Fruit fly (Drosophila melanogaster) whole organism, embryonic: Measurements from ENCODE around the gene Hasp.

Experiments
- Bgb ChIP-seq: fragments of 200-800 bp; sonication (Bioruptor generic); IDR thresholded peaks from 2 replicates; pipeline ENCODE4 v1.3.6; 2022; ENCODE audit warnings: missing biosample characterization, missing genetic modification characterization; ENCODE audit not compliant: partially characterized antibody
- BtbVII ChIP-seq: fragments of 200-800 bp; sonication (Bioruptor generic); optimal IDR thresholded peaks from 3 replicates; lab custom pipeline; 2017; ENCODE audit warnings: missing biosample characterization, mild to moderate bottlenecking, missing genetic modification characterization
- C15 ChIP-seq: fragments of 200-800 bp; sonication (Bioruptor generic); IDR thresholded peaks from 3 replicates; pipeline ENCODE4 v1.3.6; 2022; ENCODE audit warnings: missing biosample characterization, missing genetic modification characterization
- CG10267 ChIP-seq: fragments of 200-800 bp; sonication (Bioruptor generic); optimal IDR thresholded peaks from 2 replicates; lab custom pipeline; 2018; ENCODE audit warnings: missing biosample characterization, mild to moderate bottlenecking, missing genetic modification characterization, moderate library complexity
- CG10979 ChIP-seq: fragments of 200-800 bp; sonication (Bioruptor generic); optimal IDR thresholded peaks from 2 replicates; lab custom pipeline; 2018; ENCODE audit warnings: missing biosample characterization, mild to moderate bottlenecking, missing genetic modification characterization, moderate library complexity
- CG12391 ChIP-seq: fragments of 200-800 bp; sonication (Bioruptor generic); optimal IDR thresholded peaks from 3 replicates; lab custom pipeline; 2018; ENCODE audit warnings: missing biosample characterization, mild to moderate bottlenecking, missing genetic modification characterization, moderate library complexity
- CG12744 ChIP-seq: fragments of 200-800 bp; sonication (Bioruptor generic); optimal IDR thresholded peaks from 2 replicates; lab custom pipeline; 2016; ENCODE audit warnings: missing biosample characterization, missing genetic modification characterization
- CG1647 ChIP-seq: fragments of 200-800 bp; sonication (Bioruptor generic); optimal IDR thresholded peaks from 3 replicates; lab custom pipeline; 2016; ENCODE audit warnings: missing biosample characterization, missing genetic modification characterization
- CG17829 ChIP-seq: fragments of 200-800 bp; optimal IDR thresholded peaks from 2 replicates; lab custom pipeline; 2019; ENCODE audit warnings: missing biosample characterization, mild to moderate bottlenecking, missing genetic modification characterization, moderate library complexity
- CG18619 ChIP-seq: fragments of 200-800 bp; sonication (Bioruptor generic); optimal IDR thresholded peaks from 3 replicates; lab custom pipeline; 2017; ENCODE audit warnings: missing biosample characterization, mild to moderate bottlenecking, missing genetic modification characterization
- CG2199 ChIP-seq: fragments of 200-800 bp; sonication (Bioruptor generic); IDR thresholded peaks from 3 replicates; pipeline ENCODE4 v1.3.6; 2022; ENCODE audit warnings: missing biosample characterization, missing genetic modification characterization
- CG34224 ChIP-seq: fragments of 200-800 bp; sonication (Bioruptor generic); IDR thresholded peaks from 3 replicates; pipeline ENCODE4 v1.3.6; 2022; ENCODE audit warnings: missing biosample characterization, missing genetic modification characterization; ENCODE audit not compliant: partially characterized antibody
- CG4282 ChIP-seq: fragments of 200-800 bp; sonication (Bioruptor generic); optimal IDR thresholded peaks from 2 replicates; lab custom pipeline; 2016; ENCODE audit warnings: missing biosample characterization, missing genetic modification characterization
- CG4707 ChIP-seq: fragments of 200-800 bp; sonication (Bioruptor generic); optimal IDR thresholded peaks from 2 replicates; lab custom pipeline; 2018; ENCODE audit warnings: missing biosample characterization, mild to moderate bottlenecking, missing genetic modification characterization, moderate library complexity
- CG6175 ChIP-seq: fragments of 200-800 bp; sonication (Bioruptor generic); IDR thresholded peaks from 3 replicates; pipeline ENCODE4 v1.3.6; 2022; ENCODE audit warnings: missing biosample characterization, missing genetic modification characterization
- CG6272 ChIP-seq: fragments of 200-800 bp; sonication (Bioruptor generic); IDR thresholded peaks from 2 replicates; pipeline ENCODE4 v1.3.6; 2022; ENCODE audit warnings: missing biosample characterization, missing genetic modification characterization
- CG6683 ChIP-seq: fragments of 200-800 bp; sonication (Bioruptor generic); optimal IDR thresholded peaks from 2 replicates; lab custom pipeline; 2017; ENCODE audit warnings: missing biosample characterization, mild to moderate bottlenecking, missing genetic modification characterization, missing genetic modification reagents
- CG6791 ChIP-seq: fragments of 200-800 bp; sonication (Bioruptor generic); IDR thresholded peaks from 3 replicates; pipeline ENCODE4 v1.3.6; 2022; ENCODE audit warnings: missing biosample characterization, missing genetic modification characterization; ENCODE audit not compliant: partially characterized antibody
- CG7928 ChIP-seq: fragments of 200-800 bp; sonication (Bioruptor generic); optimal IDR thresholded peaks from 2 replicates; lab custom pipeline; 2017; ENCODE audit warnings: missing biosample characterization, mild to moderate bottlenecking, missing genetic modification characterization
- Camta ChIP-seq: fragments of 200-800 bp; sonication (Bioruptor generic); optimal IDR thresholded peaks from 2 replicates; lab custom pipeline; 2016; ENCODE audit warnings: missing biosample characterization, missing genetic modification characterization
- Ets97D ChIP-seq: fragments of 200-800 bp; sonication (Bioruptor generic); optimal IDR thresholded peaks from 3 replicates; lab custom pipeline; 2016; ENCODE audit warnings: missing biosample characterization, missing genetic modification characterization
- Gug ChIP-seq: fragments of 200-800 bp; sonication (Bioruptor generic); IDR thresholded peaks from 4 replicates; pipeline ENCODE4 v1.3.6; 2022; ENCODE audit warnings: missing biosample characterization, missing genetic modification characterization
- Lhr ChIP-seq: fragments of 200-800 bp; sonication (Bioruptor generic); optimal IDR thresholded peaks from 3 replicates; lab custom pipeline; 2017; ENCODE audit warnings: mild to moderate bottlenecking, missing biosample characterization, missing genetic modification reagents, missing genetic modification characterization
- Mad ChIP-seq: fragments of 200-800 bp; sonication (Bioruptor generic); optimal IDR thresholded peaks from 2 replicates; lab custom pipeline; 2016; ENCODE audit warnings: missing biosample characterization, missing genetic modification characterization
- Nf-YA ChIP-seq: fragments of 200-800 bp; sonication (Bioruptor generic); IDR thresholded peaks from 2 replicates; pipeline ENCODE4 v1.3.6; 2022; ENCODE audit warnings: missing biosample characterization, missing genetic modification characterization
- Opbp ChIP-seq: fragments of 200-800 bp; sonication (Bioruptor generic); IDR thresholded peaks from 3 replicates; pipeline ENCODE4 v1.3.6; 2022; ENCODE audit warnings: missing biosample characterization, missing genetic modification characterization; ENCODE audit not compliant: partially characterized antibody
- PHDP ChIP-seq: fragments of 200-800 bp; sonication (Bioruptor generic); optimal IDR thresholded peaks from 3 replicates; lab custom pipeline; 2018; ENCODE audit warnings: missing biosample characterization, mild to moderate bottlenecking, missing genetic modification characterization, moderate library complexity
- Trl ChIP-seq, 3 experiments: fragments of >200 bp in 2 of 3; fragments of 200-800 bp in 1 of 3; sonication (Bioruptor generic) in 1 of 3; optimal IDR thresholded peaks; 2 replicates in 1 of 3; 3 replicates in 2 of 3; lab custom pipeline; 2016 to 2017; ENCODE audit warnings: missing biosample characterization in 1 of 3, missing genetic modification characterization in 1 of 3
- Xrp1 ChIP-seq: fragments of 200-800 bp; sonication (Bioruptor generic); IDR thresholded peaks from 2 replicates; pipeline ENCODE4 v1.3.6; 2022; ENCODE audit warnings: missing biosample characterization, missing genetic modification characterization
- al ChIP-seq: fragments of 200-800 bp; sonication (Bioruptor generic); IDR thresholded peaks from 2 replicates; pipeline ENCODE4 v1.3.6; 2022; ENCODE audit warnings: missing biosample characterization, missing genetic modification characterization
- bcd ChIP-seq: fragments of 200-800 bp; sonication (Bioruptor generic); optimal IDR thresholded peaks from 2 replicates; lab custom pipeline; 2017; ENCODE audit warnings: missing biosample characterization, mild to moderate bottlenecking, missing genetic modification characterization
- bigmax ChIP-seq: fragments of 200-800 bp; sonication (Bioruptor generic); optimal IDR thresholded peaks from 2 replicates; lab custom pipeline; 2018; ENCODE audit warnings: missing biosample characterization, mild to moderate bottlenecking, missing genetic modification characterization
- ci ChIP-seq: fragments of 200-800 bp; sonication (Bioruptor generic); IDR thresholded peaks from 3 replicates; pipeline ENCODE4 v1.3.6; 2022; ENCODE audit warnings: missing biosample characterization, missing genetic modification characterization
- corto ChIP-seq: fragments of 200-800 bp; sonication (Bioruptor generic); optimal IDR thresholded peaks from 2 replicates; lab custom pipeline; 2016; ENCODE audit warnings: missing biosample characterization, mild to moderate bottlenecking, missing genetic modification characterization, moderate library complexity
- crol ChIP-seq: fragments of 200-800 bp; sonication (Bioruptor generic); IDR thresholded peaks from 2 replicates; pipeline ENCODE4 v1.3.6; 2022; ENCODE audit warnings: missing biosample characterization, missing genetic modification characterization
- dmrt99B ChIP-seq: fragments of 200-800 bp; sonication (Bioruptor generic); optimal IDR thresholded peaks from 2 replicates; lab custom pipeline; 2018; ENCODE audit warnings: missing biosample characterization, mild to moderate bottlenecking, missing genetic modification characterization, moderate library complexity
- her ChIP-seq: fragments of 200-800 bp; sonication (Bioruptor generic); optimal IDR thresholded peaks from 2 replicates; lab custom pipeline; 2016; ENCODE audit warnings: missing biosample characterization, missing genetic modification characterization
- kah ChIP-seq: fragments of 200-800 bp; sonication (Bioruptor generic); optimal IDR thresholded peaks from 2 replicates; lab custom pipeline; 2018; ENCODE audit warnings: missing biosample characterization, mild to moderate bottlenecking, missing genetic modification characterization
- lab ChIP-seq: fragments of 200-800 bp; sonication (Bioruptor generic); optimal IDR thresholded peaks from 3 replicates; lab custom pipeline; 2017; ENCODE audit warnings: missing biosample characterization, missing genetic modification characterization, mild to moderate bottlenecking, moderate library complexity, missing genetic modification reagents
- nerfin-1 ChIP-seq: fragments of 200-800 bp; sonication (Bioruptor generic); optimal IDR thresholded peaks from 3 replicates; lab custom pipeline; 2019; ENCODE audit warnings: missing biosample characterization, mild to moderate bottlenecking, missing genetic modification characterization, moderate library complexity
- pan ChIP-seq, 4 experiments: fragments of >200 bp in 3 of 4; fragments of 200-800 bp in 1 of 4; sonication (Bioruptor generic) in 1 of 4; optimal IDR thresholded peaks in 3 of 4; IDR thresholded peaks in 1 of 4; 2 replicates each; pipeline versions ENCODE4 v1.3.6 to Lab custom; 2017 to 2022; ENCODE audit warnings: missing biosample characterization in 2 of 4, missing genetic modification characterization in 2 of 4, mixed read lengths in 1 of 4
- row ChIP-seq: fragments of 200-800 bp; sonication (Bioruptor generic); IDR thresholded peaks from 3 replicates; pipeline ENCODE4 v1.3.6; 2022; ENCODE audit warnings: missing biosample characterization, missing genetic modification characterization
- salm ChIP-seq: fragments of 200-800 bp; sonication (Bioruptor generic); optimal IDR thresholded peaks from 2 replicates; lab custom pipeline; 2018; ENCODE audit warnings: missing biosample characterization, mild to moderate bottlenecking, missing genetic modification characterization
- sd ChIP-seq: fragments of 200-800 bp; sonication (Bioruptor generic); optimal IDR thresholded peaks from 3 replicates; lab custom pipeline; 2018; ENCODE audit warnings: missing biosample characterization, mild to moderate bottlenecking, missing genetic modification characterization, moderate library complexity
- sima ChIP-seq: fragments of 200-800 bp; sonication (Bioruptor generic); optimal IDR thresholded peaks from 2 replicates; lab custom pipeline; 2016; ENCODE audit warnings: missing biosample characterization, missing genetic modification characterization
- slou ChIP-seq: fragments of 200-800 bp; sonication (Bioruptor generic); optimal IDR thresholded peaks from 3 replicates; lab custom pipeline; 2016; ENCODE audit warnings: missing biosample characterization, missing genetic modification characterization
- so ChIP-seq: fragments of 200-800 bp; sonication (Bioruptor generic); IDR thresholded peaks from 3 replicates; pipeline ENCODE4 v1.3.6; 2022; ENCODE audit warnings: missing biosample characterization, missing genetic modification characterization
- usp ChIP-seq: fragments of >200 bp; optimal IDR thresholded peaks from 2 replicates; lab custom pipeline; 2017; ENCODE audit warnings: missing biosample characterization, missing genetic modification characterization
- zen2 ChIP-seq: fragments of 200-800 bp; sonication (Bioruptor generic); IDR thresholded peaks from 3 replicates; pipeline ENCODE4 v1.3.6; 2022; ENCODE audit warnings: missing biosample characterization, missing genetic modification characterization; ENCODE audit not compliant: partially characterized antibody

Hasp gene

dm6 chr2L:19528308-19528707, 11.3 kb upstream of the Hasp start (continued):
- TF ChIP-seq Ets97D (GFP tag; lab: Kevin White, UChicago) (peak; percentile 84), Camta (GFP tag; lab: Kevin White, UChicago) (peak; percentile 92), Opbp (GFP tag; lab: Robert Waterston, UW) (no peak), Gug (peak; percentile 93), Lhr (GFP tag; lab: Kevin White, UChicago) (peak; percentile 25), CG10267 (peak; percentile 86), PHDP (peak; percentile 98), kah (peak; percentile 73), bcd (GFP tag; lab: Kevin White, UChicago) (peak; percentile 94), pan (optimal IDR thresholded peaks at IDR 0.05; lab: Kevin White, UChicago) (no peak), pan (GFP tag; optimal IDR thresholded peaks at IDR 0.05 in 1 of 2, IDR thresholded peaks at IDR 0.05 in 1 of 2) (peak in 1 of 2 experiments; percentile 98), row (GFP tag; lab: Robert Waterston, UW) (peak; percentile 98), CG2199 (GFP tag; lab: Robert Waterston, UW) (peak; percentile 80; the same call in 2 of the 3 replicates), her (GFP tag; lab: Kevin White, UChicago) (peak; percentile 95), Xrp1 (peak; percentile 92), CG34224 (GFP tag; lab: Robert Waterston, UW) (no peak), sd (tag; lab: Kevin White, UChicago) (peak; percentile 94), bigmax (GFP tag; lab: Kevin White, UChicago) (peak; percentile 62), lab (GFP tag; lab: Kevin White, UChicago) (peak; percentile 99), CG6791 (no peak), CG10979 (tag; lab: Kevin White, UChicago) (peak; percentile 78), usp (GFP tag; lab: Kevin White, UChicago) (no peak), crol (GFP tag; lab: Robert Waterston, UW) (peak; percentile 46; the same call in 1 of the 2 replicates), CG17829 (tag; lab: Kevin White, UChicago) (peak; percentile 87), nerfin-1 (tag; lab: Kevin White, UChicago) (peak; percentile 71), BtbVII (peak; percentile 98), al (GFP tag; lab: Robert Waterston, UW) (peak; percentile 97), CG6272 (GFP tag; lab: Robert Waterston, UW) (peak; percentile 92), salm (tag; lab: Kevin White, UChicago) (peak; percentile 89), CG6683 (GFP tag; lab: Kevin White, UChicago) (peak; percentile 93), CG4282 (GFP tag; lab: Kevin White, UChicago) (peak; percentile 89), ci (GFP tag; lab: Robert Waterston, UW) (peak; percentile 96), Mad (GFP tag; lab: Kevin White, UChicago) (peak; percentile 84), CG7928 (GFP tag; lab: Kevin White, UChicago) (peak; percentile 81), slou (GFP tag; lab: Kevin White, UChicago) (peak; percentile 89), CG6175 (peak; percentile 94), Bgb (no peak), Nf-YA (GFP tag; lab: Robert Waterston, UW) (peak; percentile 87), dmrt99B (tag; lab: Kevin White, UChicago) (peak; percentile 93), CG12391 (tag; lab: Kevin White, UChicago) (peak; percentile 97), C15 (GFP tag; lab: Robert Waterston, UW) (peak; percentile 96), zen2 (GFP tag; lab: Robert Waterston, UW) (no peak), sima (GFP tag; lab: Kevin White, UChicago) (peak; percentile 84), CG1647 (peak; percentile 89), so (GFP tag; lab: Robert Waterston, UW) (peak; percentile 95), CG18619 (peak; percentile 95), CG4707 (peak; percentile 58), CG12744 (GFP tag; lab: Kevin White, UChicago) (peak; percentile 96), corto (GFP tag; lab: Kevin White, UChicago) (peak; percentile 84), Trl (optimal IDR thresholded peaks at IDR 0.05; lab: Kevin White, UChicago) (peak in 1 of 2 experiments; percentile 82), Trl (GFP tag; optimal IDR thresholded peaks at IDR 0.05; lab: Kevin White, UChicago) (peak; percentile 90)
